Worm (Caenorhabditis elegans) whole organism, L4/young adult: ENCODE data around the gene dao-6.

Experiments used
- dao-5 ChIP-seq: sonication (generic microtip); optimal IDR thresholded peaks from 2 replicates; lab custom pipeline; 2016; ENCODE audit warnings: missing genotype, missing genetic modification characterization, moderate library complexity, missing compliant biosample characterization
- him-1 ChIP-seq: sonication (generic microtip); optimal IDR thresholded peaks from 2 replicates; lab custom pipeline; 2016; ENCODE audit warnings: missing genotype, missing genetic modification reagents, missing genetic modification characterization, missing compliant biosample characterization

DNA sequence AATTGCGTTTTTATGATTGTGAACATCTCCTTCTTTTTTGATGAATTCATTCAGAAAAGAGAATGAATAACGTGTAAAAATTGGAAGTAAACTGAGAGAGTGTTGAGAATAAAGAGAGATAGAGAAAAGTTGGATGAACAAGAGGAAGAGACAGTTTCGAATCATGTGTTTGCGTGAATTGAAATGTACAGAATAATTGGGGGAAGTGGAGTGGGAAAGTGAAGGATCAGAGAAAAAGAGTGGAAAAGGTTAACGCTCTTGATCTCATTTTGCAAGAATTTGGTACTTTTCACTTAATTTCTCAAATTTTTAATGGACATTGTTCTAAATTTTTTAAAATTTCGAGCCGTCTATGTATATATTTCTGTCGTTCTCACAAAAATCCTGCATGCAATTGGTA is 2.7 kb downstream of the dao-6 start:
- TF ChIP-seq him-1 (tag; lab: Kevin White, UChicago) (no peak), dao-5 (no peak)
